Worm (Caenorhabditis elegans) whole organism, mixed stage, embryonic: ENCODE data around the gene T11F9.7.

ENCODE experiments used
- mab-5 ChIP-seq: fragments of 150-350 bp; optimal IDR thresholded peaks from 2 replicates; lab custom pipeline; 2014; ENCODE audit warnings: missing biosample characterization, missing genetic modification characterization
- mep-1 ChIP-seq: fragments of 150-350 bp; optimal IDR thresholded peaks from 2 replicates; lab custom pipeline; 2017; ENCODE audit warnings: missing biosample characterization, missing genetic modification reagents, missing genetic modification characterization, inconsistent platforms
- nhr-12 ChIP-seq: fragments of 150-350 bp; optimal IDR thresholded peaks from 2 replicates; lab custom pipeline; 2014; ENCODE audit warnings: missing biosample characterization, missing genetic modification characterization
- nhr-237 ChIP-seq: fragments of 150-350 bp; optimal IDR thresholded peaks from 2 replicates; lab custom pipeline; 2014; ENCODE audit warnings: missing biosample characterization, missing genetic modification characterization
- nhr-28 ChIP-seq: fragments of 150-350 bp; optimal IDR thresholded peaks from 2 replicates; lab custom pipeline; 2014; ENCODE audit warnings: missing biosample characterization, missing genetic modification characterization
- nhr-76 ChIP-seq: sonication (generic microtip); optimal IDR thresholded peaks from 2 replicates; lab custom pipeline; 2017; ENCODE audit warnings: missing biosample characterization, missing genetic modification characterization
- snpc-4 ChIP-seq: fragments of 150-350 bp; optimal IDR thresholded peaks from 2 replicates; lab custom pipeline; 2014; ENCODE audit warnings: missing biosample characterization, missing genetic modification characterization
- unc-39 ChIP-seq: fragments of 150-350 bp; optimal IDR thresholded peaks from 2 replicates; lab custom pipeline; 2014; ENCODE audit warnings: missing biosample characterization, missing genetic modification characterization
- ztf-11 ChIP-seq: fragments of 150-350 bp; optimal IDR thresholded peaks from 2 replicates; lab custom pipeline; 2014; ENCODE audit warnings: missing biosample characterization, missing genetic modification characterization

DNA sequence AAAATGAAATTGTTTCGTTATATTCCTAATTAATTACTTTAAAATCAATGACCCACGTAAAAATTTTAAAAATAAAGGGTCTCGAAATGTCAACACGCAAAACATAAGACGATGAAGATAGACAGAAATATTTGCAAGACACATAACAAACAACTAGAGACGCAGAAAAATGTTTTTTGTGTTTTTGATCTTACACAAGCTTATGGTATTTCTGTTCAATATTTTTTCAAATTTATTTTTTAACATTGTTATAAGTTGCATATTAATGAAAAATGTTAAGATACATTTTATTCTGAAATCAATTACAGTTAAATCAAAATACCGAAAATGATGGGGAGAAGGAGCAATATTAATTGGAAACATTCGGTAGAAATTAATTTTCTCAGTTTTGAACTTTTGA lies 37.7 kb downstream of the T11F9.7 start, which contains the start of gene C55A6.3:
- no peak for TF ChIP-seq nhr-76 (tag; lab: Kevin White, UChicago)
- no peak for TF ChIP-seq mab-5 (tag; lab: Kevin White, UChicago)
- TF ChIP-seq ztf-11 (tag; lab: Kevin White, UChicago): no peak
- TF ChIP-seq nhr-237 (tag; lab: Kevin White, UChicago): no peak
- no peak for TF ChIP-seq snpc-4 (tag; lab: Kevin White, UChicago)
- no peak for TF ChIP-seq mep-1 (tag; lab: Kevin White, UChicago)
- TF ChIP-seq nhr-28: no peak
- no peak for TF ChIP-seq unc-39
- TF ChIP-seq nhr-12 (tag; lab: Kevin White, UChicago): no peak
